Worm (Caenorhabditis elegans) whole organism, L4 larva: ENCODE measurements around the gene ceh-88.

Experiments used
- ama-1 ChIP-seq: fragments of 150-350 bp; optimal IDR thresholded peaks from 2 replicates; lab custom pipeline; 2014; ENCODE audit warnings: inconsistent platforms, mixed read lengths
- daf-12 ChIP-seq: fragments of 150-350 bp; optimal IDR thresholded peaks from 2 replicates; lab custom pipeline; 2014; ENCODE audit warnings: missing biosample characterization, missing genetic modification reagents, missing genetic modification characterization
- daf-16 ChIP-seq, 3 experiments: sonication (generic microtip); optimal IDR thresholded peaks; 2 replicates each; lab custom pipeline; 2016 to 2017; ENCODE audit warnings: missing genetic modification characterization in 3 of 3, missing genetic modification reagents in 3 of 3, mild to moderate bottlenecking in 2 of 3, missing compliant biosample characterization in 2 of 3, missing biosample characterization in 1 of 3, moderate library complexity in 1 of 3
- lin-39 ChIP-seq: fragments of 150-350 bp; optimal IDR thresholded peaks from 2 replicates; lab custom pipeline; 2014; ENCODE audit warnings: missing biosample characterization, missing genetic modification reagents, missing genetic modification characterization
- mdt-29 ChIP-seq: fragments of 200-800 bp; sonication (Bioruptor generic); IDR thresholded peaks from 2 replicates; pipeline ENCODE4 v1.3.6; 2022; ENCODE audit warnings: missing genetic modification reagents, missing genetic modification characterization, missing compliant biosample characterization
- pqm-1 ChIP-seq: sonication (generic microtip); optimal IDR thresholded peaks from 2 replicates; lab custom pipeline; 2017; ENCODE audit warnings: missing biosample characterization, missing genetic modification characterization
- saeg-2 ChIP-seq: fragments of 200-800 bp; sonication (Bioruptor generic); IDR thresholded peaks from 2 replicates; pipeline ENCODE4 v1.3.6; 2022; ENCODE audit warnings: missing genetic modification reagents, missing genetic modification characterization, missing compliant biosample characterization
- unc-39 ChIP-seq: sonication (generic microtip); optimal IDR thresholded peaks from 2 replicates; lab custom pipeline; 2017; ENCODE audit warnings: missing biosample characterization, missing genetic modification characterization

ce11 chrIV:17342667-17343066 is 13.7 kb downstream of the ceh-88 start, which contains the start of gene C49C3.21:
- TF ChIP-seq lin-39 (no peak), saeg-2 (GFP tag; lab: Robert Waterston, UW) (no peak), unc-39 (tag; lab: Kevin White, UChicago) (no peak), ama-1 (lab: Kevin White, UChicago) (no peak), pqm-1 (no peak), daf-16 (GFP tag; optimal IDR thresholded peaks at IDR 0.05; lab: Kevin White, UChicago) (no peak), daf-16 (tag; optimal IDR thresholded peaks at IDR 0.05; lab: Kevin White, UChicago) (no peak), mdt-29 (GFP tag; lab: Robert Waterston, UW) (no peak), daf-12 (tag; lab: Kevin White, UChicago) (no peak)
